Worm (Caenorhabditis elegans) whole organism, late embryonic: ENCODE results near the gene T01G5.6.

Source experiments
- C08G9.2 ChIP-seq: sonication (generic microtip); optimal IDR thresholded peaks from 2 replicates; lab custom pipeline; 2016; ENCODE audit warnings: mild to moderate bottlenecking, missing genetic modification characterization, moderate library complexity, missing compliant biosample characterization
- F13H6.1 ChIP-seq: sonication (generic microtip); optimal IDR thresholded peaks from 2 replicates; lab custom pipeline; 2016; ENCODE audit warnings: missing genetic modification characterization, missing compliant biosample characterization
- K02D7.2 ChIP-seq: sonication (generic microtip); optimal IDR thresholded peaks from 2 replicates; lab custom pipeline; 2017; ENCODE audit warnings: mild to moderate bottlenecking, missing genetic modification characterization, missing compliant biosample characterization
- T23F11.4 ChIP-seq: fragments of 200-800 bp; sonication (Bioruptor generic); optimal IDR thresholded peaks from 2 replicates; lab custom pipeline; 2018; ENCODE audit warnings: mild to moderate bottlenecking, missing genetic modification characterization, missing compliant biosample characterization
- Y22D7AL.16 ChIP-seq: sonication (generic microtip); optimal IDR thresholded peaks from 2 replicates; lab custom pipeline; 2016; ENCODE audit warnings: missing genetic modification characterization, missing compliant biosample characterization
- ama-1 ChIP-seq: fragments of 150-350 bp; optimal IDR thresholded peaks from 2 replicates; lab custom pipeline; 2014
- ceh-14 ChIP-seq: sonication (generic microtip); optimal IDR thresholded peaks from 2 replicates; lab custom pipeline; 2016; ENCODE audit warnings: missing genotype, missing genetic modification characterization, missing compliant biosample characterization
- ceh-18 ChIP-seq: sonication (generic microtip); optimal IDR thresholded peaks from 2 replicates; lab custom pipeline; 2016; ENCODE audit warnings: missing genetic modification characterization, missing compliant biosample characterization
- ceh-2 ChIP-seq: sonication (generic microtip); optimal IDR thresholded peaks from 2 replicates; lab custom pipeline; 2016; ENCODE audit warnings: missing genotype, missing genetic modification characterization, missing compliant biosample characterization
- ceh-22 ChIP-seq: sonication (generic microtip); optimal IDR thresholded peaks from 2 replicates; lab custom pipeline; 2017; ENCODE audit warnings: missing biosample characterization, missing genetic modification characterization
- ceh-31 ChIP-seq: sonication (generic microtip); optimal IDR thresholded peaks from 2 replicates; lab custom pipeline; 2016; ENCODE audit warnings: missing genetic modification characterization, missing compliant biosample characterization
- ceh-34 ChIP-seq: sonication (generic microtip); optimal IDR thresholded peaks from 2 replicates; lab custom pipeline; 2016; ENCODE audit warnings: mild to moderate bottlenecking, missing genetic modification characterization, missing compliant biosample characterization
- ceh-45 ChIP-seq: fragments of 200-800 bp; sonication (Bioruptor generic); IDR thresholded peaks from 2 replicates; pipeline ENCODE4 v1.3.6; 2022; ENCODE audit warnings: missing genetic modification reagents, missing genetic modification characterization, missing compliant biosample characterization
- ceh-6 ChIP-seq: fragments of 200-800 bp; sonication (Bioruptor generic); optimal IDR thresholded peaks from 2 replicates; lab custom pipeline; 2018; ENCODE audit warnings: mild to moderate bottlenecking, missing genetic modification characterization, missing compliant biosample characterization
- ceh-9 ChIP-seq: sonication (generic microtip); optimal IDR thresholded peaks from 2 replicates; lab custom pipeline; 2016; ENCODE audit warnings: mild to moderate bottlenecking, missing genetic modification characterization, inconsistent platforms, missing compliant biosample characterization
- dmd-4 ChIP-seq: sonication (generic microtip); optimal IDR thresholded peaks from 2 replicates; lab custom pipeline; 2016; ENCODE audit warnings: borderline replicate concordance, missing genetic modification characterization, missing compliant biosample characterization
- elt-2 ChIP-seq: sonication (generic microtip); optimal IDR thresholded peaks from 2 replicates; lab custom pipeline; 2016; ENCODE audit warnings: missing genetic modification reagents, missing genetic modification characterization, missing compliant biosample characterization
- elt-4 ChIP-seq: sonication (generic microtip); optimal IDR thresholded peaks from 2 replicates; lab custom pipeline; 2016; ENCODE audit warnings: missing genetic modification characterization, missing compliant biosample characterization
- ets-4 ChIP-seq: sonication (generic microtip); optimal IDR thresholded peaks from 2 replicates; lab custom pipeline; 2016; ENCODE audit warnings: missing genetic modification characterization, missing compliant biosample characterization
- eyg-1 ChIP-seq: sonication (generic microtip); optimal IDR thresholded peaks from 2 replicates; lab custom pipeline; 2016; ENCODE audit warnings: missing genotype, missing genetic modification characterization, missing compliant biosample characterization
- gmeb-2 ChIP-seq: sonication (generic microtip); optimal IDR thresholded peaks from 2 replicates; lab custom pipeline; 2016; ENCODE audit warnings: missing genetic modification characterization, inconsistent platforms, missing compliant biosample characterization
- hlh-13 ChIP-seq: fragments of 200-800 bp; sonication (Bioruptor generic); optimal IDR thresholded peaks from 2 replicates; lab custom pipeline; 2018; ENCODE audit warnings: mild to moderate bottlenecking, missing genetic modification characterization, missing compliant biosample characterization
- hlh-15 ChIP-seq: sonication (generic microtip); optimal IDR thresholded peaks from 2 replicates; lab custom pipeline; 2016; ENCODE audit warnings: missing genetic modification characterization, missing compliant biosample characterization
- hlh-30 ChIP-seq: sonication (generic microtip); optimal IDR thresholded peaks from 2 replicates; lab custom pipeline; 2017; ENCODE audit warnings: antibody characterized with exemption, missing genetic modification characterization, missing compliant biosample characterization; ENCODE audit not compliant: insufficient read depth
- hlh-6 ChIP-seq: sonication (generic microtip); optimal IDR thresholded peaks from 2 replicates; lab custom pipeline; 2016; ENCODE audit warnings: missing genotype, missing genetic modification characterization, missing compliant biosample characterization
- lim-6 ChIP-seq: sonication (generic microtip); optimal IDR thresholded peaks from 2 replicates; lab custom pipeline; 2016; ENCODE audit warnings: missing genetic modification characterization, missing compliant biosample characterization
- mec-3 ChIP-seq: sonication (generic microtip); optimal IDR thresholded peaks from 2 replicates; lab custom pipeline; 2016; ENCODE audit warnings: borderline replicate concordance, missing genetic modification characterization, missing compliant biosample characterization
- nhr-11 ChIP-seq: fragments of 150-350 bp; optimal IDR thresholded peaks from 2 replicates; lab custom pipeline; 2014; ENCODE audit warnings: missing biosample characterization, missing genetic modification characterization
- nhr-232 ChIP-seq: sonication (generic microtip); optimal IDR thresholded peaks from 2 replicates; lab custom pipeline; 2016; ENCODE audit warnings: missing genetic modification characterization, missing compliant biosample characterization
- pag-3 ChIP-seq: sonication (generic microtip); optimal IDR thresholded peaks from 2 replicates; lab custom pipeline; 2016; ENCODE audit warnings: missing compliant biosample characterization, missing genetic modification characterization, borderline replicate concordance
- pat-9 ChIP-seq: fragments of 200-800 bp; sonication (Bioruptor generic); optimal IDR thresholded peaks from 2 replicates; lab custom pipeline; 2018; ENCODE audit warnings: mild to moderate bottlenecking, missing genetic modification characterization, moderate library complexity, missing compliant biosample characterization
- pha-2 ChIP-seq: sonication (generic microtip); optimal IDR thresholded peaks from 2 replicates; lab custom pipeline; 2017; ENCODE audit warnings: mild to moderate bottlenecking, missing genetic modification characterization, missing compliant biosample characterization
- pha-4 ChIP-seq: fragments of 150-350 bp; optimal IDR thresholded peaks from 2 replicates; lab custom pipeline; 2018; ENCODE audit warnings: missing biosample characterization, missing genetic modification reagents, missing genetic modification characterization
- pqm-1 ChIP-seq: sonication (generic microtip); optimal IDR thresholded peaks from 2 replicates; lab custom pipeline; 2016; ENCODE audit warnings: missing genetic modification characterization, missing compliant biosample characterization
- pros-1 ChIP-seq: fragments of 150-350 bp; optimal IDR thresholded peaks from 2 replicates; lab custom pipeline; 2014; ENCODE audit warnings: missing biosample characterization, missing genetic modification reagents, missing genetic modification characterization
- ref-2 ChIP-seq: sonication (generic microtip); optimal IDR thresholded peaks from 2 replicates; lab custom pipeline; 2016; ENCODE audit warnings: missing genetic modification characterization, missing compliant biosample characterization
- rnt-1 ChIP-seq: sonication (generic microtip); optimal IDR thresholded peaks from 2 replicates; lab custom pipeline; 2016; ENCODE audit warnings: missing genetic modification characterization, missing compliant biosample characterization
- sdc-2 ChIP-seq: sonication (generic microtip); optimal IDR thresholded peaks from 2 replicates; lab custom pipeline; 2016; ENCODE audit warnings: missing genotype, missing genetic modification characterization, missing compliant biosample characterization
- sox-2 ChIP-seq: fragments of 200-800 bp; sonication (Bioruptor generic); IDR thresholded peaks from 2 replicates; pipeline ENCODE4 v1.3.6; 2022; ENCODE audit warnings: missing genetic modification reagents, missing genetic modification characterization, missing compliant biosample characterization
- sox-4 ChIP-seq: sonication (generic microtip); optimal IDR thresholded peaks from 2 replicates; lab custom pipeline; 2017; ENCODE audit warnings: mild to moderate bottlenecking, missing genetic modification characterization, inconsistent platforms, missing compliant biosample characterization
- syd-9 ChIP-seq: sonication (generic microtip); optimal IDR thresholded peaks from 2 replicates; lab custom pipeline; 2016; ENCODE audit warnings: mild to moderate bottlenecking, missing genetic modification characterization, moderate library complexity, missing compliant biosample characterization
- tbx-2 ChIP-seq: sonication (generic microtip); optimal IDR thresholded peaks from 2 replicates; lab custom pipeline; 2016; ENCODE audit warnings: missing genetic modification characterization, missing compliant biosample characterization
- tbx-7 ChIP-seq: sonication (generic microtip); optimal IDR thresholded peaks from 2 replicates; lab custom pipeline; 2016; ENCODE audit warnings: missing genotype, missing genetic modification characterization, missing compliant biosample characterization
- ttx-3 ChIP-seq: sonication (generic microtip); optimal IDR thresholded peaks from 2 replicates; lab custom pipeline; 2016; ENCODE audit warnings: missing genetic modification reagents, missing genetic modification characterization, missing compliant biosample characterization
- unc-42 ChIP-seq: sonication (generic microtip); optimal IDR thresholded peaks from 2 replicates; lab custom pipeline; 2016; ENCODE audit warnings: missing genotype, missing genetic modification characterization, missing compliant biosample characterization
- unc-55 ChIP-seq: sonication (generic microtip); optimal IDR thresholded peaks from 2 replicates; lab custom pipeline; 2017; ENCODE audit warnings: missing biosample characterization, missing genetic modification reagents, missing genetic modification characterization
- unc-86 ChIP-seq: sonication (generic microtip); optimal IDR thresholded peaks from 2 replicates; lab custom pipeline; 2016; ENCODE audit warnings: missing genetic modification characterization, missing compliant biosample characterization
- zip-5 ChIP-seq: sonication (generic microtip); optimal IDR thresholded peaks from 2 replicates; lab custom pipeline; 2016; ENCODE audit warnings: missing genetic modification characterization, missing compliant biosample characterization
- ztf-16 ChIP-seq: sonication (generic microtip); optimal IDR thresholded peaks from 2 replicates; lab custom pipeline; 2017; ENCODE audit warnings: missing genetic modification characterization, missing compliant biosample characterization

Gene T01G5.6

ce11 chrV:15085335-15085800 is 28.5 kb downstream of the T01G5.6 start, which contains the start of the genes ahsa-1 and C01G10.7 (continued):
- peak; percentile 70 for TF ChIP-seq ztf-16 (tag; lab: Kevin White, UChicago)
- no peak for TF ChIP-seq nhr-232 (tag; lab: Kevin White, UChicago)
- peak; percentile 84 for TF ChIP-seq ref-2 (tag; lab: Kevin White, UChicago)
- TF ChIP-seq syd-9, result peak; percentile 10
- TF ChIP-seq pat-9 (tag; lab: Kevin White, UChicago), result no peak
- no peak for TF ChIP-seq T23F11.4 (GFP tag; lab: Kevin White, UChicago)
- TF ChIP-seq rnt-1, result peak; percentile 80
- peak; percentile 63 for TF ChIP-seq ttx-3 (tag; lab: Kevin White, UChicago)
- TF ChIP-seq pha-4, result no peak
- peak; percentile 68 for TF ChIP-seq ceh-34 (tag; lab: Kevin White, UChicago)
- TF ChIP-seq hlh-13, result peak; percentile 28
- peak; percentile 96 for TF ChIP-seq tbx-2 (tag; lab: Kevin White, UChicago)
- TF ChIP-seq F13H6.1 (tag; lab: Kevin White, UChicago), result peak; percentile 77
- peak; percentile 76 for TF ChIP-seq elt-2 (tag; lab: Kevin White, UChicago)
- TF ChIP-seq ceh-6, result no peak
- TF ChIP-seq lim-6, result peak; percentile 89
- no peak for TF ChIP-seq ama-1 (lab: Kevin White, UChicago)
- TF ChIP-seq pha-2, result peak; percentile 31
- TF ChIP-seq nhr-11 (tag; lab: Kevin White, UChicago), result no peak
- TF ChIP-seq ceh-14 (tag; lab: Kevin White, UChicago), result peak; percentile 94
- no peak for TF ChIP-seq sox-2 (GFP tag; lab: Robert Waterston, UW)
- peak; percentile 76 for TF ChIP-seq zip-5 (tag; lab: Kevin White, UChicago)
- no peak for TF ChIP-seq unc-55
- TF ChIP-seq tbx-7 (tag; lab: Kevin White, UChicago), result peak; percentile 92
- no peak for TF ChIP-seq hlh-15 (tag; lab: Kevin White, UChicago)
- TF ChIP-seq mec-3 (tag; lab: Kevin White, UChicago), result peak; percentile 85
- TF ChIP-seq ceh-9 (tag; lab: Kevin White, UChicago), result no peak
- TF ChIP-seq gmeb-2 (tag; lab: Kevin White, UChicago), result peak; percentile 15
- no peak for TF ChIP-seq Y22D7AL.16 (tag; lab: Kevin White, UChicago)
- no peak for TF ChIP-seq sox-4 (tag; lab: Kevin White, UChicago)
- peak; percentile 97 for TF ChIP-seq ceh-2
- TF ChIP-seq ets-4 (tag; lab: Kevin White, UChicago), result peak; percentile 97
- TF ChIP-seq elt-4 (tag; lab: Kevin White, UChicago), result no peak
- TF ChIP-seq pag-3 (tag; lab: Kevin White, UChicago), result no peak

ce11 chrV:15083659-15084058 is 30.2 kb downstream of the T01G5.6 start:
- TF ChIP-seq dmd-4 (no peak), hlh-13 (no peak), ceh-45 (GFP tag; lab: Robert Waterston, UW) (no peak), ama-1 (lab: Kevin White, UChicago) (no peak), C08G9.2 (tag; lab: Kevin White, UChicago) (no peak), K02D7.2 (tag; lab: Kevin White, UChicago) (no peak), hlh-30 (no peak), rnt-1 (no peak), ceh-18 (no peak), ttx-3 (tag; lab: Kevin White, UChicago) (no peak), ztf-16 (tag; lab: Kevin White, UChicago) (no peak)

- no peak for TF ChIP-seq unc-55
- peak; percentile 9 for TF ChIP-seq ceh-34 (tag; lab: Kevin White, UChicago)
- TF ChIP-seq unc-42 (tag; lab: Kevin White, UChicago), result peak; percentile 27
- TF ChIP-seq dmd-4, result no peak
- TF ChIP-seq mec-3 (tag; lab: Kevin White, UChicago), result no peak
- TF ChIP-seq ceh-31 (tag; lab: Kevin White, UChicago), result peak; percentile 90
- TF ChIP-seq pat-9 (tag; lab: Kevin White, UChicago), result no peak
- no peak for TF ChIP-seq ama-1 (lab: Kevin White, UChicago)
- peak; percentile 91 for TF ChIP-seq ets-4 (tag; lab: Kevin White, UChicago)
- TF ChIP-seq ceh-2, result peak; percentile 89
- peak; percentile 4 for TF ChIP-seq eyg-1 (tag; lab: Kevin White, UChicago)
- peak; percentile 27 for TF ChIP-seq sdc-2
- peak; percentile 81 for TF ChIP-seq elt-2 (tag; lab: Kevin White, UChicago)
- TF ChIP-seq F13H6.1 (tag; lab: Kevin White, UChicago), result peak; percentile 46
- TF ChIP-seq rnt-1, result peak; percentile 43
- TF ChIP-seq pqm-1 (tag; lab: Kevin White, UChicago), result no peak
- TF ChIP-seq unc-86, result no peak
- TF ChIP-seq pros-1 (tag; lab: Kevin White, UChicago), result no peak
- no peak for TF ChIP-seq ceh-22 (tag; lab: Kevin White, UChicago)
- TF ChIP-seq hlh-6 (tag; lab: Kevin White, UChicago), result no peak
- TF ChIP-seq hlh-13, result no peak
- TF ChIP-seq syd-9, result no peak
These were observed 31.6 kb downstream of the T01G5.6 start, which contains the start of the genes C01G10.10 and C01G10.9 for ce11 chrV:15082291-15082690. Gene C01G10.10 (minus strand): TSS chrV:15082441. Gene C01G10.9 (plus strand): TSS chrV:15082530.
